Worm (Caenorhabditis elegans) whole organism, L4 larva: ENCODE measurements around the gene rmif-2.

Source experiments
- F26F4.8 ChIP-seq: fragments of 200-800 bp; sonication (Bioruptor generic); conservative IDR thresholded peaks from 2 replicates; pipeline ENCODE4 v1.3.6; 2022; ENCODE audit warnings: missing genetic modification characterization, missing compliant biosample characterization
- F44E2.7 ChIP-seq: fragments of 200-800 bp; sonication (Bioruptor generic); IDR thresholded peaks from 2 replicates; pipeline ENCODE4 v2.1.2; 2022; ENCODE audit warnings: missing genetic modification characterization, missing compliant biosample characterization
- F49E8.2 ChIP-seq: sonication (generic microtip); optimal IDR thresholded peaks from 2 replicates; lab custom pipeline; 2016; ENCODE audit warnings: missing compliant biosample characterization, mild to moderate bottlenecking, missing genetic modification characterization, borderline replicate concordance
- T20F7.1 ChIP-seq: fragments of 200-800 bp; sonication (Bioruptor generic); optimal IDR thresholded peaks from 2 replicates; lab custom pipeline; 2018; ENCODE audit warnings: mild to moderate bottlenecking, missing genetic modification characterization, missing compliant biosample characterization
- T26A8.4 ChIP-seq: fragments of 200-800 bp; sonication (Bioruptor generic); IDR thresholded peaks from 2 replicates; pipeline ENCODE4 v1.3.6; 2022; ENCODE audit warnings: missing genetic modification characterization, missing compliant biosample characterization
- Y105C5A.15 ChIP-seq: fragments of 200-800 bp; sonication (Bioruptor generic); IDR thresholded peaks from 2 replicates; pipeline ENCODE4 v1.3.6; 2022; ENCODE audit warnings: missing genetic modification characterization, missing compliant biosample characterization
- Y48G9A.11 ChIP-seq: fragments of 200-800 bp; sonication (Bioruptor generic); IDR thresholded peaks from 2 replicates; pipeline ENCODE4 v1.3.6; 2022; ENCODE audit warnings: missing genetic modification reagents, missing genetic modification characterization, missing compliant biosample characterization
- Y5F2A.4 ChIP-seq: fragments of 200-800 bp; sonication (Bioruptor generic); optimal IDR thresholded peaks from 2 replicates; lab custom pipeline; 2018; ENCODE audit warnings: mild to moderate bottlenecking, missing genetic modification characterization, missing compliant biosample characterization
- ZK337.2 ChIP-seq: fragments of 200-800 bp; sonication (Bioruptor generic); IDR thresholded peaks from 2 replicates; pipeline ENCODE4 v1.3.6; 2022; ENCODE audit warnings: missing genetic modification reagents, missing genetic modification characterization, missing compliant biosample characterization
- aha-1 ChIP-seq: fragments of 150-350 bp; peaks from one replicate; lab custom pipeline; 2014; ENCODE audit warnings: missing biosample characterization, missing genetic modification characterization
- aly-2 ChIP-seq: sonication (generic microtip); optimal IDR thresholded peaks from 2 replicates; lab custom pipeline; 2018; ENCODE audit warnings: missing biosample characterization, missing genetic modification characterization
- ama-1 ChIP-seq: fragments of 150-350 bp; optimal IDR thresholded peaks from 2 replicates; lab custom pipeline; 2014; ENCODE audit warnings: inconsistent platforms, mixed read lengths
- arid-1 ChIP-seq: fragments of 200-800 bp; sonication (Bioruptor generic); conservative IDR thresholded peaks from 2 replicates; pipeline ENCODE4 v1.3.6; 2022; ENCODE audit warnings: missing genetic modification reagents, missing genetic modification characterization, missing compliant biosample characterization
- ceh-20 ChIP-seq: fragments of 200-800 bp; sonication (Bioruptor generic); IDR thresholded peaks from 2 replicates; pipeline ENCODE4 v1.3.6; 2022; ENCODE audit warnings: missing genetic modification reagents, missing genetic modification characterization, missing compliant biosample characterization
- ceh-28 ChIP-seq: fragments of 150-350 bp; optimal IDR thresholded peaks from 2 replicates; lab custom pipeline; 2014; ENCODE audit warnings: missing biosample characterization, missing genetic modification reagents, missing genetic modification characterization
- ceh-32 ChIP-seq: sonication (generic microtip); optimal IDR thresholded peaks from 2 replicates; lab custom pipeline; 2016; ENCODE audit warnings: mild to moderate bottlenecking, missing genetic modification characterization, missing compliant biosample characterization; ENCODE audit not compliant: poor library complexity
- ces-1 ChIP-seq: fragments of 150-350 bp; sonication (generic microtip); optimal IDR thresholded peaks from 4 replicates; lab custom pipeline; 2014; ENCODE audit warnings: missing biosample characterization, missing genetic modification reagents, missing genetic modification characterization
- ctbp-1 ChIP-seq: fragments of 200-800 bp; sonication (Bioruptor generic); IDR thresholded peaks from 2 replicates; pipeline ENCODE4 v1.3.6; 2022; ENCODE audit warnings: missing genetic modification reagents, missing genetic modification characterization, missing compliant biosample characterization
- daf-8 ChIP-seq: fragments of 200-800 bp; sonication (Bioruptor generic); IDR thresholded peaks from 2 replicates; pipeline ENCODE4 v1.3.6; 2022; ENCODE audit warnings: missing genetic modification characterization, missing compliant biosample characterization
- dmd-6 ChIP-seq: fragments of 200-800 bp; sonication (Bioruptor generic); IDR thresholded peaks from 2 replicates; pipeline ENCODE4 v1.3.6; 2022; ENCODE audit warnings: missing genetic modification reagents, missing genetic modification characterization, missing compliant biosample characterization
- dmd-8 ChIP-seq: fragments of 200-800 bp; sonication (Bioruptor generic); IDR thresholded peaks from 2 replicates; pipeline ENCODE4 v1.3.6; 2022; ENCODE audit warnings: missing genetic modification characterization, missing compliant biosample characterization
- duxl-1 ChIP-seq: sonication (generic microtip); optimal IDR thresholded peaks from 2 replicates; lab custom pipeline; 2016; ENCODE audit warnings: mild to moderate bottlenecking, missing genetic modification characterization, moderate library complexity, missing compliant biosample characterization; ENCODE audit not compliant: poor library complexity
- dve-1 ChIP-seq: sonication (generic microtip); optimal IDR thresholded peaks from 2 replicates; lab custom pipeline; 2017; ENCODE audit warnings: antibody characterized with exemption, mild to moderate bottlenecking, missing genetic modification characterization, missing compliant biosample characterization; ENCODE audit not compliant: insufficient read depth
- egl-27 ChIP-seq: sonication (generic microtip); optimal IDR thresholded peaks from 3 replicates; lab custom pipeline; 2017; ENCODE audit warnings: missing biosample characterization, missing genetic modification reagents, missing genetic modification characterization
- fkh-10 ChIP-seq: fragments of 150-350 bp; optimal IDR thresholded peaks from 2 replicates; lab custom pipeline; 2014; ENCODE audit warnings: missing biosample characterization, missing genetic modification reagents, missing genetic modification characterization
- fos-1 ChIP-seq: fragments of 150-350 bp; optimal IDR thresholded peaks from 2 replicates; lab custom pipeline; 2014; ENCODE audit warnings: missing biosample characterization, missing genetic modification characterization
- gei-8 ChIP-seq: fragments of 200-800 bp; sonication (Bioruptor generic); optimal IDR thresholded peaks from 2 replicates; lab custom pipeline; 2018; ENCODE audit warnings: mild to moderate bottlenecking, missing genetic modification characterization, missing compliant biosample characterization
- hlh-11 ChIP-seq: fragments of 200-800 bp; sonication (Bioruptor generic); optimal IDR thresholded peaks from 2 replicates; lab custom pipeline; 2018; ENCODE audit warnings: mild to moderate bottlenecking, missing genetic modification characterization, missing compliant biosample characterization
- hlh-30 ChIP-seq: sonication (generic microtip); optimal IDR thresholded peaks from 2 replicates; lab custom pipeline; 2017; ENCODE audit warnings: antibody characterized with exemption, mild to moderate bottlenecking, missing genetic modification characterization, missing compliant biosample characterization; ENCODE audit not compliant: insufficient read depth
- hmg-1.1 ChIP-seq: fragments of 200-800 bp; sonication (Bioruptor generic); IDR thresholded peaks from 2 replicates; pipeline ENCODE4 v1.3.6; 2022; ENCODE audit warnings: missing genetic modification reagents, missing genetic modification characterization, missing compliant biosample characterization
- lin-13 ChIP-seq: fragments of 150-350 bp; optimal IDR thresholded peaks from 2 replicates; lab custom pipeline; 2014; ENCODE audit warnings: missing biosample characterization, missing genetic modification reagents, missing genetic modification characterization
- lin-39 ChIP-seq: fragments of 150-350 bp; optimal IDR thresholded peaks from 2 replicates; lab custom pipeline; 2014; ENCODE audit warnings: missing biosample characterization, missing genetic modification reagents, missing genetic modification characterization
- madf-5 ChIP-seq, 2 experiments: fragments of 200-800 bp; sonication (Bioruptor generic); IDR thresholded peaks; 2 replicates each; pipeline ENCODE4 v1.3.6; 2022; ENCODE audit warnings: missing compliant biosample characterization in 2 of 2, missing genetic modification characterization in 2 of 2
- mep-1 ChIP-seq: fragments of 150-350 bp; sonication (generic microtip); optimal IDR thresholded peaks from 3 replicates; lab custom pipeline; 2014; ENCODE audit warnings: missing biosample characterization, missing genetic modification characterization
- mes-2 ChIP-seq: sonication (generic microtip); optimal IDR thresholded peaks from 2 replicates; lab custom pipeline; 2016; ENCODE audit warnings: missing genotype, mild to moderate bottlenecking, missing genetic modification characterization, missing compliant biosample characterization; ENCODE audit not compliant: poor library complexity, severe bottlenecking
- mxl-2 ChIP-seq: fragments of 200-800 bp; sonication (Bioruptor generic); conservative IDR thresholded peaks from 2 replicates; pipeline ENCODE4 v1.3.6; 2022; ENCODE audit warnings: missing genetic modification reagents, missing genetic modification characterization, missing compliant biosample characterization
- nhr-102 ChIP-seq: sonication (generic microtip); optimal IDR thresholded peaks from 2 replicates; lab custom pipeline; 2016; ENCODE audit warnings: mild to moderate bottlenecking, missing genetic modification characterization, moderate library complexity, missing compliant biosample characterization
- nhr-11 ChIP-seq: fragments of 150-350 bp; optimal IDR thresholded peaks from 2 replicates; lab custom pipeline; 2014; ENCODE audit warnings: missing biosample characterization, missing genetic modification characterization
- nhr-237 ChIP-seq: sonication (generic microtip); optimal IDR thresholded peaks from 2 replicates; lab custom pipeline; 2017; ENCODE audit warnings: missing biosample characterization, missing genetic modification characterization
- nhr-42 ChIP-seq: fragments of 200-800 bp; sonication (Bioruptor generic); IDR thresholded peaks from 2 replicates; pipeline ENCODE4 v1.3.6; 2022; ENCODE audit warnings: missing genetic modification characterization, missing compliant biosample characterization
- nhr-77 ChIP-seq: fragments of 150-350 bp; optimal IDR thresholded peaks from 2 replicates; lab custom pipeline; 2014; ENCODE audit warnings: missing biosample characterization, missing genetic modification characterization
- pqm-1 ChIP-seq: sonication (generic microtip); optimal IDR thresholded peaks from 2 replicates; lab custom pipeline; 2017; ENCODE audit warnings: missing biosample characterization, missing genetic modification characterization
- set-16 ChIP-seq: fragments of 200-800 bp; sonication (Bioruptor generic); IDR thresholded peaks from 2 replicates; pipeline ENCODE4 v1.3.6; 2022; ENCODE audit warnings: missing genetic modification reagents, missing genetic modification characterization, missing compliant biosample characterization
- snpc-4 ChIP-seq: fragments of 150-350 bp; optimal IDR thresholded peaks from 2 replicates; lab custom pipeline; 2014; ENCODE audit warnings: missing biosample characterization, missing genetic modification characterization
- spr-1 ChIP-seq: sonication (generic microtip); optimal IDR thresholded peaks from 2 replicates; lab custom pipeline; 2016; ENCODE audit warnings: mild to moderate bottlenecking, missing genetic modification characterization, missing compliant biosample characterization
- unc-130 ChIP-seq: sonication (generic microtip); optimal IDR thresholded peaks from 2 replicates; lab custom pipeline; 2016; ENCODE audit warnings: missing genetic modification reagents, missing genetic modification characterization, missing compliant biosample characterization
- unc-62 ChIP-seq, 3 experiments: fragments of 150-350 bp in 1 of 3; sonication (generic microtip); optimal IDR thresholded peaks in 2 of 3; peaks in 1 of 3; 1 replicate in 1 of 3; 2 replicates in 2 of 3; lab custom pipeline; 2014 to 2017; ENCODE audit warnings: missing biosample characterization in 3 of 3, missing genetic modification characterization in 3 of 3, missing genetic modification reagents in 3 of 3, missing genotype in 1 of 3
- zfp-2 ChIP-seq: sonication (generic microtip); optimal IDR thresholded peaks from 2 replicates; lab custom pipeline; 2016; ENCODE audit warnings: mild to moderate bottlenecking, missing genetic modification characterization, missing compliant biosample characterization
- zfp-3 ChIP-seq: fragments of 200-800 bp; sonication (Bioruptor generic); conservative IDR thresholded peaks from 2 replicates; pipeline ENCODE4 v1.3.6; 2022; ENCODE audit warnings: missing genetic modification reagents, missing genetic modification characterization, missing compliant biosample characterization
- zip-2 ChIP-seq: fragments of 150-350 bp; optimal IDR thresholded peaks from 2 replicates; lab custom pipeline; 2014; ENCODE audit warnings: missing biosample characterization, missing genetic modification characterization

The rmif-2 gene

DNA sequence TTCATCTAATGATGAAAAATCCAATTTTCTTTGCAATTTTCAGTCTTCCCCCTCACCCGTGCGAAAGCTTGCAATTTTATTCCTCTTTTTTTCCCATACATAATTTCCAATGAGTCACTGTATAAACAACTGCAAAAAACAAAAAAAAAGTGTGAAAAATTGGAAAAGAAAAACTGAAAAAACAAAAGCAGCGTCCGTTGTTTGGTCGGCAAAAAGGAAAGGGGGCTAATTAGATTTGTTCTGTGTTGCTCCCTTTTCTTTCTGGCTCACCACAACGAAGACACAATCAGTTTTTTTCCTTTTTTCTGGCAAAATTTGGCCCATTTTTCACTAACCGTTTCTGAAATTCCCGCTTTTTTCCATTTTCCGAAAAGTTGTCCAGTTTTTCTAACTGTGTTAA is 30.0 kb downstream of the rmif-2 start:
- TF ChIP-seq ces-1 (GFP tag; lab: Kevin White, UChicago): peak; percentile 76
- no peak for TF ChIP-seq ctbp-1 (GFP tag; lab: Robert Waterston, UW)

DNA sequence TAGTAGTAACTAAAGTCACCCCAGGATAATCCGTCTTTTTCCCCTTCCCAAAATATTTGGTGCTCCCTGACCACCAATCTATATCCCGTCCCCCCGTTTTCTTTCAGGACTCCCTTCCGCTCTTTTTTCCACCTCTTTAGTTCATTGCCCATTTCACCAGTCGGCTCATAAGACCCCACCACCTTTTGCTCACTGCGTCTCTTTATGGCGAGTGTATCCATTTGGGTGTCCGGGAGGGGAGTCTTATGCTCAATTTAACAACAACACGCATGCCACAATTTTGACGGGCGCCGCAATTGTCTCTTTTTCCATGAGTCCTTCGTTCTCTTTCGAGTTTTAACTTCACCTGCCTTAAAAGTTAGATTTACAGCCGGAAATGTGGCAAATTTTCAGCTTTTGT is 30.8 kb downstream of the rmif-2 start:
- TF ChIP-seq arid-1 (GFP tag; lab: Robert Waterston, UW): no peak
- TF ChIP-seq ceh-28 (tag; lab: Kevin White, UChicago): no peak
- TF ChIP-seq ama-1: no peak
- TF ChIP-seq lin-13: no peak
- no peak for TF ChIP-seq ces-1 (GFP tag; lab: Kevin White, UChicago)
- TF ChIP-seq F26F4.8 (GFP tag; lab: Robert Waterston, UW): no peak
- TF ChIP-seq fos-1 (tag; lab: Kevin White, UChicago): no peak
- peak; percentile 30 for TF ChIP-seq mep-1 (tag; lab: Kevin White, UChicago)
- no peak for TF ChIP-seq unc-130
- no peak for TF ChIP-seq spr-1 (tag; lab: Kevin White, UChicago)
- no peak for TF ChIP-seq T20F7.1
- TF ChIP-seq nhr-102 (tag; lab: Kevin White, UChicago): no peak
- TF ChIP-seq Y105C5A.15: no peak
- no peak for TF ChIP-seq zfp-2 (tag; lab: Kevin White, UChicago)
- no peak for TF ChIP-seq zip-2 (tag; lab: Kevin White, UChicago)
- no peak for TF ChIP-seq dmd-8
- TF ChIP-seq ZK337.2 (GFP tag; lab: Robert Waterston, UW): no peak
- TF ChIP-seq hlh-30 (tag; lab: Kevin White, UChicago): peak; percentile 80
- TF ChIP-seq lin-39: no peak
- TF ChIP-seq snpc-4 (tag; lab: Kevin White, UChicago): no peak
- no peak for TF ChIP-seq duxl-1 (tag; lab: Kevin White, UChicago)
- TF ChIP-seq fkh-10 (GFP tag; lab: Kevin White, UChicago): no peak
- TF ChIP-seq nhr-42 (GFP tag; lab: Robert Waterston, UW): no peak
- no peak for TF ChIP-seq gei-8 (GFP tag; lab: Kevin White, UChicago)
- no peak for TF ChIP-seq zfp-3
- no peak for TF ChIP-seq ctbp-1 (GFP tag; lab: Robert Waterston, UW)
- TF ChIP-seq hlh-11 (tag; lab: Kevin White, UChicago): no peak
- TF ChIP-seq F49E8.2 (tag; lab: Kevin White, UChicago): no peak
- TF ChIP-seq mes-2 (tag; lab: Kevin White, UChicago): peak; percentile 25
- no peak for TF ChIP-seq ceh-20 (GFP tag; lab: Robert Waterston, UW)
- no peak for TF ChIP-seq dve-1
- TF ChIP-seq madf-5 (GFP tag; IDR thresholded peaks at IDR 0.05; lab: Robert Waterston, UW): no peak
- no peak for TF ChIP-seq nhr-77 (tag; lab: Kevin White, UChicago)
- TF ChIP-seq unc-62 (GFP tag; optimal IDR thresholded peaks at IDR 0.05 in 1 of 2; lab: Kevin White, UChicago): peak in 1 of 2 experiments; percentile 45
- no peak for TF ChIP-seq unc-62 (tag; optimal IDR thresholded peaks at IDR 0.05; lab: Kevin White, UChicago)
- TF ChIP-seq Y48G9A.11 (GFP tag; lab: Robert Waterston, UW): no peak
- no peak for TF ChIP-seq egl-27 (tag; lab: Kevin White, UChicago)
- TF ChIP-seq dmd-6 (GFP tag; lab: Robert Waterston, UW): no peak
- no peak for TF ChIP-seq set-16
- TF ChIP-seq aha-1: peak; percentile 15
- no peak for TF ChIP-seq Y5F2A.4 (GFP tag; lab: Kevin White, UChicago)
- TF ChIP-seq mxl-2 (GFP tag; lab: Robert Waterston, UW): no peak
- TF ChIP-seq F44E2.7 (GFP tag; lab: Robert Waterston, UW): no peak
- TF ChIP-seq ceh-32 (tag; lab: Kevin White, UChicago): no peak
- TF ChIP-seq pqm-1 (tag; lab: Kevin White, UChicago): no peak
- TF ChIP-seq aly-2 (tag; lab: Kevin White, UChicago): no peak
- no peak for TF ChIP-seq daf-8
- TF ChIP-seq T26A8.4 (GFP tag; lab: Robert Waterston, UW): no peak
- peak; percentile 6 for TF ChIP-seq nhr-11 (tag; lab: Kevin White, UChicago)
- no peak for TF ChIP-seq hmg-1.1 (GFP tag; lab: Robert Waterston, UW)
- no peak for TF ChIP-seq nhr-237 (tag; lab: Kevin White, UChicago)
